Worm (Caenorhabditis elegans) whole organism, young adult: ENCODE results near the gene nas-16.

Experiments used
- F22D6.2 ChIP-seq: sonication (generic microtip); optimal IDR thresholded peaks from 2 replicates; lab custom pipeline; 2016; ENCODE audit warnings: mild to moderate bottlenecking, missing genetic modification characterization, missing compliant biosample characterization
- F57C9.4 ChIP-seq: sonication (generic microtip); optimal IDR thresholded peaks from 2 replicates; lab custom pipeline; 2017; ENCODE audit warnings: mild to moderate bottlenecking, missing genetic modification characterization, missing compliant biosample characterization
- ceh-100 ChIP-seq: fragments of 200-800 bp; sonication (Bioruptor generic); IDR thresholded peaks from 2 replicates; pipeline ENCODE4 v1.3.6; 2022; ENCODE audit warnings: missing genetic modification reagents, missing genetic modification characterization, missing compliant biosample characterization
- lin-35 ChIP-seq, 3 experiments: fragments of 150-350 bp in 2 of 3; sonication (generic microtip) in 1 of 3; optimal IDR thresholded peaks; 2 replicates each; lab custom pipeline; 2014 to 2018; ENCODE audit warnings: missing biosample characterization in 3 of 3, missing genetic modification characterization in 3 of 3, missing genetic modification reagents in 3 of 3
- nhr-90 ChIP-seq: sonication (generic microtip); optimal IDR thresholded peaks from 2 replicates; lab custom pipeline; 2016; ENCODE audit warnings: missing genotype, mild to moderate bottlenecking, missing genetic modification characterization, missing compliant biosample characterization
- unc-130 ChIP-seq: sonication (generic microtip); optimal IDR thresholded peaks from 2 replicates; lab custom pipeline; 2016; ENCODE audit warnings: missing genetic modification reagents, missing genetic modification characterization, missing compliant biosample characterization

ce11 chrV:11389776-11390175, 2.3 kb upstream of the nas-16 start, which contains the start of gene col-155:
- no peak for TF ChIP-seq F57C9.4 (tag; lab: Kevin White, UChicago)
- no peak for TF ChIP-seq nhr-90 (tag; lab: Kevin White, UChicago)
- no peak for TF ChIP-seq ceh-100 (GFP tag; lab: Robert Waterston, UW)
- TF ChIP-seq lin-35 (GFP tag; optimal IDR thresholded peaks at IDR 0.05; lab: Kevin White, UChicago): no peak
- no peak for TF ChIP-seq unc-130
- no peak for TF ChIP-seq F22D6.2 (tag; lab: Kevin White, UChicago)
